Fruit fly (Drosophila melanogaster) whole organism, embryonic: ENCODE data around the gene CG9328.
A peak's percentile ranks its signal among the peaks of the same experiment; 100 is the strongest.

Source experiments
- B-H2 ChIP-seq: fragments of 200-800 bp; sonication (Bioruptor generic); optimal IDR thresholded peaks from 2 replicates; lab custom pipeline; 2018; ENCODE audit warnings: missing biosample characterization, mild to moderate bottlenecking, missing genetic modification characterization
- Blimp-1 ChIP-seq: fragments of 200-800 bp; sonication (Bioruptor generic); optimal IDR thresholded peaks from 3 replicates; lab custom pipeline; 2018; ENCODE audit warnings: missing biosample characterization, missing genetic modification characterization, mild to moderate bottlenecking, moderate library complexity, missing genetic modification reagents
- CG12071 ChIP-seq: fragments of 200-800 bp; sonication (Bioruptor generic); optimal IDR thresholded peaks from 3 replicates; lab custom pipeline; 2018; ENCODE audit warnings: missing biosample characterization, mild to moderate bottlenecking, missing genetic modification characterization
- CG12299 ChIP-seq: fragments of 200-800 bp; sonication (Bioruptor generic); optimal IDR thresholded peaks from 2 replicates; lab custom pipeline; 2018; ENCODE audit warnings: missing biosample characterization, mild to moderate bottlenecking, missing genetic modification characterization
- CG13287 ChIP-seq: fragments of 200-800 bp; sonication (Bioruptor generic); IDR thresholded peaks from 2 replicates; pipeline ENCODE4 v1.3.6; 2022; ENCODE audit warnings: missing biosample characterization, missing genetic modification characterization; ENCODE audit not compliant: partially characterized antibody
- CG14014 ChIP-seq: fragments of 200-800 bp; sonication (Bioruptor generic); IDR thresholded peaks from 2 replicates; pipeline ENCODE4 v1.3.6; 2022; ENCODE audit warnings: missing biosample characterization, missing genetic modification characterization
- CG15479 ChIP-seq: fragments of 200-800 bp; sonication (Bioruptor generic); optimal IDR thresholded peaks from 3 replicates; lab custom pipeline; 2019; ENCODE audit warnings: missing biosample characterization, mild to moderate bottlenecking, missing genetic modification characterization, moderate library complexity
- CG17361 ChIP-seq: fragments of 200-800 bp; sonication (Bioruptor generic); IDR thresholded peaks from 3 replicates; pipeline ENCODE4 v1.3.6; 2022; ENCODE audit warnings: missing biosample characterization, missing genetic modification characterization
- CG18599 ChIP-seq: fragments of 200-800 bp; sonication (Bioruptor generic); optimal IDR thresholded peaks from 3 replicates; lab custom pipeline; 2017; ENCODE audit warnings: missing biosample characterization, missing genetic modification characterization, mild to moderate bottlenecking, moderate library complexity, missing genetic modification reagents
- CG2199 ChIP-seq: fragments of 200-800 bp; sonication (Bioruptor generic); IDR thresholded peaks from 3 replicates; pipeline ENCODE4 v1.3.6; 2022; ENCODE audit warnings: missing biosample characterization, missing genetic modification characterization
- CG32532 ChIP-seq: fragments of 200-800 bp; sonication (Bioruptor generic); IDR thresholded peaks from 2 replicates; pipeline ENCODE4 v1.3.6; 2022; ENCODE audit warnings: missing biosample characterization, missing genetic modification characterization
- CG33213 ChIP-seq: fragments of 200-800 bp; sonication (Bioruptor generic); optimal IDR thresholded peaks from 3 replicates; lab custom pipeline; 2016; ENCODE audit warnings: missing biosample characterization, missing genetic modification characterization
- CG34376 ChIP-seq: fragments of 200-800 bp; sonication (Bioruptor generic); optimal IDR thresholded peaks from 2 replicates; lab custom pipeline; 2018; ENCODE audit warnings: missing biosample characterization, mild to moderate bottlenecking, missing genetic modification characterization
- CG5180 ChIP-seq: fragments of 200-800 bp; sonication (Bioruptor generic); optimal IDR thresholded peaks from 3 replicates; lab custom pipeline; 2017; ENCODE audit warnings: missing biosample characterization, missing genetic modification characterization, mild to moderate bottlenecking, moderate library complexity, missing genetic modification reagents
- CG8089 ChIP-seq: fragments of 200-800 bp; sonication (Bioruptor generic); optimal IDR thresholded peaks from 3 replicates; lab custom pipeline; 2016; ENCODE audit warnings: missing biosample characterization, missing genetic modification characterization
- CG8290 ChIP-seq, 3 experiments: fragments of 200-800 bp; sonication (Bioruptor generic); optimal IDR thresholded peaks; 2 replicates each; lab custom pipeline; 2016 to 2019; ENCODE audit warnings: missing biosample characterization in 3 of 3, missing genetic modification characterization in 3 of 3, mild to moderate bottlenecking in 2 of 3, moderate library complexity in 1 of 3
- Deaf1 ChIP-seq: fragments of 200-800 bp; optimal IDR thresholded peaks from 3 replicates; lab custom pipeline; 2019; ENCODE audit warnings: missing biosample characterization, mild to moderate bottlenecking, missing genetic modification characterization, moderate library complexity
- Drgx ChIP-seq: fragments of 200-800 bp; sonication (Bioruptor generic); IDR thresholded peaks from 2 replicates; pipeline ENCODE4 v1.3.6; 2022; ENCODE audit warnings: missing biosample characterization, missing genetic modification characterization
- Fer3 ChIP-seq: fragments of 200-800 bp; sonication (Bioruptor generic); optimal IDR thresholded peaks from 2 replicates; lab custom pipeline; 2018; ENCODE audit warnings: missing biosample characterization, mild to moderate bottlenecking, missing genetic modification characterization, moderate library complexity
- HLHmδ ChIP-seq: fragments of 200-800 bp; sonication (Bioruptor generic); optimal IDR thresholded peaks from 2 replicates; lab custom pipeline; 2018; ENCODE audit warnings: missing biosample characterization, mild to moderate bottlenecking, missing genetic modification characterization, moderate library complexity
- Hr51 ChIP-seq, 2 experiments: fragments of 200-800 bp; sonication (Bioruptor generic); optimal IDR thresholded peaks; 2 replicates in 1 of 2; 3 replicates in 1 of 2; lab custom pipeline; 2016 to 2018; ENCODE audit warnings: missing biosample characterization in 2 of 2, missing genetic modification characterization in 2 of 2, mild to moderate bottlenecking in 1 of 2, moderate library complexity in 1 of 2
- Jarid2 ChIP-seq: fragments of 200-800 bp; sonication (Bioruptor generic); optimal IDR thresholded peaks from 3 replicates; lab custom pipeline; 2017; ENCODE audit warnings: mild to moderate bottlenecking, missing biosample characterization, missing genetic modification reagents, missing genetic modification characterization
- Med ChIP-seq: fragments of 200-800 bp; sonication (Bioruptor generic); peaks from one replicate; lab custom pipeline; 2016; ENCODE audit warnings: missing biosample characterization, missing genetic modification characterization, mild to moderate bottlenecking, inconsistent platforms, moderate library complexity
- NFAT ChIP-seq: fragments of 200-800 bp; sonication (Bioruptor generic); IDR thresholded peaks from 2 replicates; pipeline ENCODE4 v1.3.6; 2022; ENCODE audit warnings: missing biosample characterization, missing genetic modification characterization
- Ptx1 ChIP-seq: fragments of 200-800 bp; sonication (Bioruptor generic); IDR thresholded peaks from 2 replicates; pipeline ENCODE4 v1.3.6; 2022; ENCODE audit warnings: missing biosample characterization, missing genetic modification characterization
- Ravus ChIP-seq: fragments of 200-800 bp; sonication (Bioruptor generic); IDR thresholded peaks from 2 replicates; pipeline ENCODE4 v1.3.6; 2022; ENCODE audit warnings: missing biosample characterization, missing genetic modification characterization
- Scr ChIP-seq: fragments of 200-800 bp; sonication (Bioruptor generic); IDR thresholded peaks from 2 replicates; pipeline ENCODE4 v1.3.6; 2022; ENCODE audit warnings: missing biosample characterization, missing genetic modification characterization; ENCODE audit not compliant: partially characterized antibody
- YL-1 ChIP-seq: fragments of 200-800 bp; sonication (Bioruptor generic); optimal IDR thresholded peaks from 3 replicates; lab custom pipeline; 2017; ENCODE audit warnings: missing biosample characterization, mild to moderate bottlenecking, missing genetic modification characterization
- ato ChIP-seq: fragments of 200-800 bp; sonication (Bioruptor generic); IDR thresholded peaks from 2 replicates; pipeline ENCODE4 v1.3.6; 2022; ENCODE audit warnings: missing biosample characterization, missing genetic modification characterization; ENCODE audit not compliant: partially characterized antibody
- bbx ChIP-seq: fragments of 200-800 bp; sonication (Bioruptor generic); IDR thresholded peaks from 2 replicates; pipeline ENCODE4 v1.3.6; 2022; ENCODE audit warnings: missing biosample characterization, missing genetic modification characterization; ENCODE audit not compliant: partially characterized antibody
- cg ChIP-seq: fragments of 200-800 bp; sonication (Bioruptor generic); optimal IDR thresholded peaks from 3 replicates; lab custom pipeline; 2019; ENCODE audit warnings: missing biosample characterization, mild to moderate bottlenecking, missing genetic modification characterization, moderate library complexity
- chm ChIP-seq: fragments of 200-800 bp; sonication (Bioruptor generic); IDR thresholded peaks from 2 replicates; pipeline ENCODE4 v1.3.6; 2022; ENCODE audit warnings: missing biosample characterization, missing genetic modification characterization
- fd64A ChIP-seq: fragments of 200-800 bp; sonication (Bioruptor generic); optimal IDR thresholded peaks from 3 replicates; lab custom pipeline; 2018; ENCODE audit warnings: missing biosample characterization, mild to moderate bottlenecking, missing genetic modification characterization
- gfzf ChIP-seq: fragments of 200-800 bp; sonication (Bioruptor generic); optimal IDR thresholded peaks from 2 replicates; lab custom pipeline; 2016; ENCODE audit warnings: missing biosample characterization, mild to moderate bottlenecking, missing genetic modification characterization, moderate library complexity
- inv ChIP-seq: fragments of 200-800 bp; sonication (Bioruptor generic); IDR thresholded peaks from 2 replicates; pipeline ENCODE4 v1.3.6; 2022; ENCODE audit warnings: missing biosample characterization, missing genetic modification characterization; ENCODE audit not compliant: partially characterized antibody
- lab ChIP-seq: fragments of 200-800 bp; sonication (Bioruptor generic); optimal IDR thresholded peaks from 3 replicates; lab custom pipeline; 2017; ENCODE audit warnings: missing biosample characterization, missing genetic modification characterization, mild to moderate bottlenecking, moderate library complexity, missing genetic modification reagents
- mirr ChIP-seq: fragments of 200-800 bp; sonication (Bioruptor generic); optimal IDR thresholded peaks from 3 replicates; lab custom pipeline; 2018; ENCODE audit warnings: missing biosample characterization, mild to moderate bottlenecking, missing genetic modification characterization
- nerfin-2 ChIP-seq: fragments of 200-800 bp; sonication (Bioruptor generic); IDR thresholded peaks from 2 replicates; pipeline ENCODE4 v1.3.6; 2022; ENCODE audit warnings: missing biosample characterization, missing genetic modification characterization; ENCODE audit not compliant: partially characterized antibody
- nmo ChIP-seq: fragments of 200-800 bp; sonication (Bioruptor generic); optimal IDR thresholded peaks from 2 replicates; lab custom pipeline; 2018; ENCODE audit warnings: missing biosample characterization, mild to moderate bottlenecking, missing genetic modification characterization, moderate library complexity
- oc ChIP-seq: fragments of 200-800 bp; sonication (Bioruptor generic); optimal IDR thresholded peaks from 2 replicates; lab custom pipeline; 2018; ENCODE audit warnings: missing biosample characterization, mild to moderate bottlenecking, missing genetic modification characterization, moderate library complexity
- sr ChIP-seq: fragments of 200-800 bp; sonication (Bioruptor generic); IDR thresholded peaks from 3 replicates; pipeline ENCODE4 v1.3.6; 2022; ENCODE audit warnings: missing biosample characterization, missing genetic modification characterization
- vnd ChIP-seq: fragments of 200-800 bp; sonication (Bioruptor generic); IDR thresholded peaks from 3 replicates; pipeline ENCODE4 v1.3.6; 2022; ENCODE audit warnings: missing biosample characterization, missing genetic modification characterization; ENCODE audit not compliant: partially characterized antibody
- vvl ChIP-seq: fragments of 200-800 bp; sonication (Bioruptor generic); IDR thresholded peaks from 2 replicates; pipeline ENCODE4 v1.3.6; 2022; ENCODE audit warnings: missing biosample characterization, missing genetic modification characterization
- wdn ChIP-seq: fragments of 200-800 bp; sonication (Bioruptor generic); IDR thresholded peaks from 2 replicates; pipeline ENCODE4 v1.3.6; 2022; ENCODE audit warnings: missing biosample characterization, missing genetic modification characterization

The CG9328 gene

dm6 chr2L:20792521-20792920 is 5.0 kb upstream of the CG9328 start:
- TF ChIP-seq ato (GFP tag; lab: Robert Waterston, UW) (no peak), sr (peak; percentile 61; the same call in 1 of the 3 replicates), Fer3 (tag; lab: Kevin White, UChicago) (no peak)
- TF ChIP-seq, all 482 proteins: peak for 1

- peak; percentile 1 for TF ChIP-seq lab (GFP tag; lab: Kevin White, UChicago)
- TF ChIP-seq nmo (GFP tag; lab: Kevin White, UChicago), result no peak
- TF ChIP-seq mirr, result peak; percentile 19
- peak; percentile 2 for TF ChIP-seq YL-1
- TF ChIP-seq fd64A (GFP tag; lab: Kevin White, UChicago), result no peak
Observed at dm6 chr2L:20792988-20793544, 4.4 kb upstream of the CG9328 start.

dm6 chr2L:20793881-20794280 is 3.6 kb upstream of the CG9328 start:
- no peak for TF ChIP-seq CG17361 (GFP tag; lab: Robert Waterston, UW)
- TF ChIP-seq gfzf (GFP tag; lab: Kevin White, UChicago), result peak; percentile 17
- TF ChIP-seq CG12071, result peak; percentile 30
- peak; percentile 28 for TF ChIP-seq oc (tag; lab: Kevin White, UChicago)
- TF ChIP-seq vvl (GFP tag; lab: Robert Waterston, UW), result peak; percentile 35; the same call in 1 of the 2 replicates
- TF ChIP-seq CG18599 (GFP tag; lab: Kevin White, UChicago), result no peak
- TF ChIP-seq cg (GFP tag; lab: Kevin White, UChicago), result peak; percentile 74
- 0 out of 2 replicates have a peak, but pooled peaks have one; percentile 42 for TF ChIP-seq Scr (GFP tag; lab: Robert Waterston, UW)
- no peak for TF ChIP-seq Ptx1 (GFP tag; lab: Robert Waterston, UW)
- peak; percentile 93 for TF ChIP-seq Med
- TF ChIP-seq inv (GFP tag; lab: Robert Waterston, UW), result peak; percentile 8; the same call in 1 of the 2 replicates
- peak; percentile 48 for TF ChIP-seq B-H2 (GFP tag; lab: Kevin White, UChicago)
- 0 out of 2 replicates have a peak, but pooled peaks have one; percentile 14 for TF ChIP-seq wdn (GFP tag; lab: Robert Waterston, UW)
- 0 out of 2 replicates have a peak, but pooled peaks have one; percentile 31 for TF ChIP-seq nerfin-2
- no peak for TF ChIP-seq CG15479 (GFP tag; lab: Kevin White, UChicago)
- TF ChIP-seq CG14014 (GFP tag; lab: Robert Waterston, UW), result peak; percentile 36; the same call in 1 of the 2 replicates
- TF ChIP-seq NFAT (GFP tag; lab: Robert Waterston, UW), result peak; percentile 30; the same call in 1 of the 2 replicates
- no peak for TF ChIP-seq Blimp-1
- peak; percentile 85 for TF ChIP-seq Jarid2 (GFP tag; lab: Kevin White, UChicago)
- no peak for TF ChIP-seq CG8089 (GFP tag; lab: Kevin White, UChicago)
- TF ChIP-seq chm (GFP tag; lab: Robert Waterston, UW), result peak; percentile 74
- TF ChIP-seq Deaf1, result peak; percentile 39
- TF ChIP-seq CG33213 (GFP tag; lab: Kevin White, UChicago), result no peak
- TF ChIP-seq CG12299, result peak; percentile 13
- no peak for TF ChIP-seq CG8290 (GFP tag; optimal IDR thresholded peaks at IDR 0.05; lab: Kevin White, UChicago)
- peak in 1 of 2 experiments; percentile 60 for TF ChIP-seq CG8290 (tag; optimal IDR thresholded peaks at IDR 0.05; lab: Kevin White, UChicago)
- peak; percentile 25; the same call in 1 of the 2 replicates for TF ChIP-seq Drgx
- TF ChIP-seq CG32532 (GFP tag; lab: Robert Waterston, UW), result peak; percentile 27; the same call in 1 of the 2 replicates
- peak; percentile 76 for TF ChIP-seq HLHmδ (GFP tag; lab: Kevin White, UChicago)
- peak; percentile 7 for TF ChIP-seq CG5180 (GFP tag; lab: Kevin White, UChicago)
- TF ChIP-seq CG2199 (GFP tag; lab: Robert Waterston, UW), result 0 out of 3 replicates have a peak, but pooled peaks have one; percentile 71
- TF ChIP-seq CG13287, result peak; percentile 42
- peak in 1 of 2 experiments; percentile 2 for TF ChIP-seq Hr51 (GFP tag; optimal IDR thresholded peaks at IDR 0.05; lab: Kevin White, UChicago)
- TF ChIP-seq bbx (GFP tag; lab: Robert Waterston, UW), result peak; percentile 54
- TF ChIP-seq vnd, result no peak
- peak; percentile 36 for TF ChIP-seq CG34376 (GFP tag; lab: Kevin White, UChicago)
- TF ChIP-seq Ravus (GFP tag; lab: Robert Waterston, UW), result no peak
